Worm (Caenorhabditis elegans) whole organism, L4/young adult: ENCODE measurements around the gene ocr-1.

ENCODE experiments used
- W03F9.2 ChIP-seq: fragments of 150-350 bp; optimal IDR thresholded peaks from 2 replicates; lab custom pipeline; 2014; ENCODE audit warnings: missing biosample characterization, missing genetic modification characterization
- dao-5 ChIP-seq: sonication (generic microtip); optimal IDR thresholded peaks from 2 replicates; lab custom pipeline; 2016; ENCODE audit warnings: missing genotype, missing genetic modification characterization, moderate library complexity, missing compliant biosample characterization

DNA sequence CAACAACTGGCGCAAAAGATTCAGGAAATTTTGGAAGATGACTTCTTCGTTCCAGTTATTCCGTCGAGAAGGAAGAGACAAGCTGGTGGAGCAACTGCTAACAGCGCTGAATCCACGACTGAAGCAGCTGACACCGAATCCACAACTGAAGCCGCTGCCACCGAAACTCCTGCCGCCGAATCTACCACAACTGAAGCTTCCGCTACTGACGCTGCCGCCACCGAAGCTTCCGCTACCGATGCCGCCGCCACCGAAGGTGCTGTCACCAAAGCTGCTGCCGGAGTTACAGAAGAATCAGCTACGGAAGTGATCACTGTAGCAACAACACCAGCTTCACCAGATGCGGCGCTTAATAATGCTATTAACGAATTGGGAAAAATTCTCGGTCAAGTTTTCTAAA lies 30.3 kb downstream of the ocr-1 start:
- TF ChIP-seq dao-5 (tag; lab: Kevin White, UChicago) = no peak
- no peak for TF ChIP-seq W03F9.2
